Fruit fly (Drosophila melanogaster): ENCODE results near the gene tra.
A peak's percentile ranks its signal among the peaks of the same experiment; 100 is the strongest.

dm6 chr3L:16574307-16574946 is 16.4 kb downstream of the tra start, which contains the start of gene mbf1:
- TF ChIP-seq svp (GFP tag) (no peak), CG4318 (GFP tag; optimal IDR thresholded peaks at IDR 0.05) (no peak), Ets21C (GFP tag; optimal IDR thresholded peaks at IDR 0.05) (no peak), salr (GFP tag; optimal IDR thresholded peaks at IDR 0.05) (no peak), OdsH (GFP tag; optimal IDR thresholded peaks at IDR 0.05) (no peak), CG10669 (GFP tag; optimal IDR thresholded peaks at IDR 0.05) (no peak), CG6854 (GFP tag; optimal IDR thresholded peaks at IDR 0.05) (no peak), lz (GFP tag; optimal IDR thresholded peaks at IDR 0.05) (peak; percentile 16)

Data from whole organism, prepupa.